Fruit fly (Drosophila melanogaster): ENCODE data around the gene Oli.

The Oli gene

DNA sequence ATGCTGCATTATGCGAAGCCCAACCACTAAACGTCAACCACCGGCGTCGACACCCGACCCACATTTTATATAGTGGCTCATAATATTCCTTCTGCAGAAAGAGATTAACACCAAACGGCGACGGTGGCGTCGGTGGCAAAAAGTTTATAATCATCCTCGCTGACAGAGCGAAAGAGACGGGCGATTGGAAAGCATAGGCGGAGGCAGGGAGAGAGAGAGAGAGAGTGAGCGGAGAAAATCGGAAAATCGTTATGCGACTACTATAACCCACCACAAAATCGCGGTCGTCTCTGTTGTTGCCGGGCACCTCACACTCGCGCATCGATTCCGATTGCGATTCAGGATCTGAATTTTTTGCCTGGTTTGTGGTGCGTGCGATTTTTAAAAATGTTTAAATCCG lies at the start of gene Oli:
Gene Oli (plus strand): TSS at position 70 of the 400 bp plus-strand sequence.
- TF ChIP-seq fd59A (GFP tag; optimal IDR thresholded peaks at IDR 0.05) (no peak), eg (GFP tag; IDR thresholded peaks at IDR 0.05) (no peak), net (GFP tag; optimal IDR thresholded peaks at IDR 0.05) (no peak), Sox102F (GFP tag; optimal IDR thresholded peaks at IDR 0.05) (no peak)

DNA sequence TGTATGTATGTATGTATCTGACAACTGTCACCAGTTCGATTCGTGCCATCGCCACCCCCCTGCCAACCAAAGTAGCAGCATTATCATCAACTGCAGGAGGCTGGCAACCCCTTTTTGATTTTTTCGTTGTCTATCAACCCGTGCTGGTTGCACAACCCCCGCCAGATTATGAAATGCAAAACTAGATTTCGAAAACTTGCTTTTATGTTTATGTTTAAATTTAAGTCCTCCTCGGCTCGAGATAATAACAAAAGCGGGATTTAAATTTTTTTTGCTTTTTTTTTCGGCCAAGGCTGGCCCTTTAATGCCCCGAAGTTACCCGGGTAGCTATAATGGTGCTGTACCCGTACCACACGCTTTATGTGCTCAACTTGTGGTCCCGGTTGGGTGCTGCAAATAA lies 47.9 kb upstream of the Oli start:
- no peak for TF ChIP-seq Eip93F (GFP tag; optimal IDR thresholded peaks at IDR 0.05)
- TF ChIP-seq CG6854 (GFP tag; optimal IDR thresholded peaks at IDR 0.05), result no peak
- no peak for TF ChIP-seq salr (GFP tag; optimal IDR thresholded peaks at IDR 0.05)
- no peak for TF ChIP-seq CG4318 (GFP tag; optimal IDR thresholded peaks at IDR 0.05)

DNA sequence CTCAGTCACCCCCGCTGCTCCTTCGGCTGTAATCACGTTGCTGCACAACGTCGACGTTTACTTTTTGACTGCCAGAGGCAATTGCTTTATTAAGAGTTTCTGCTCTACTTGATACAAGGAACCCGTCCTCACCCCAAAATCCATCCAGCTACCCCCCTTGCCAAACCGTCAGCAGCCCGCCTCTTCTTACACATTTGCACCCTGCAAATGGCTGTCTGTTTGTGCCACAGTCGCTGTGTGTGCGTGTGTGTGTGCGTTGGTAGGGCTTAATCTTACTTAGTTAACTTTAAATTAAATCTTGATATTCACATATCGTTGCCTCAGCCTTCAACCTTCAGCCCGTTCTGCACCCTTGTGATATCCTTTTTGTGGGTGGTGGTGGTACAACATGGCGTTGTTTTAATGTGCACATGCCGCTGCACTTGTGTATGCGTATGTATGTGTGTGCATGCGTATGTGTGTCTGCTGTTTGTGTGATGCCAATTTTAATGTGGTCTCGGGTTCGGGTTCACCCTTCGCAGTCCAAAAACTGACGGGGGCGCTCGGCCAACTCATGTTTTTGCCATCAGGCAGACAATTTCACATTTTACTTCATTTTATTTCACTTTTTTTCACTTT lies 46.2 kb upstream of the Oli start:
- TF ChIP-seq CG6276 (GFP tag; optimal IDR thresholded peaks at IDR 0.05), result no peak
- no peak for TF ChIP-seq cyc (GFP tag; optimal IDR thresholded peaks at IDR 0.05)
- no peak for TF ChIP-seq OdsH (GFP tag; optimal IDR thresholded peaks at IDR 0.05)
- TF ChIP-seq topi (GFP tag; optimal IDR thresholded peaks at IDR 0.05), result no peak

DNA sequence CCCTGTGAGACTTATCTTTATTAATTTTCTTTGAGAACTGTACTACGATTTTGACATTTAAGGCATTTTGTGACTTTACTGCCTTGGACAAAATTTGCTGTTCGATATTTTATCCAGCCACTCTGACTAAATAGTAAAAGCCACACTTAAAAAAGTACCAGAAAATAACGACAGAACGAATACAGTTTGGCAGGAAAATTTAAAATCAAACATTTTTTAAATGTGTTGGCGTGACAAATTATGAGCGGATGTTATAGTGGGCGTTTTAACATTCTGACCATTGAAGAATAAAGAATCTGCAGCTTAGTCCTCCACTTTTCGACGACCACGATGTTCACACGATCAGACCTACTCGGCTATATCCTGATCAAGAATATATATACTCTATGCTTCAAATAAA lies 33.3 kb upstream of the Oli start, which contains the start of gene CG7094:
Gene CG7094 (minus strand): TSS at position 101 of the 400 bp plus-strand sequence.
- TF ChIP-seq svp (GFP tag), result peak; percentile 10
- no peak for TF ChIP-seq CG10631 (GFP tag; optimal IDR thresholded peaks at IDR 0.05)

DNA sequence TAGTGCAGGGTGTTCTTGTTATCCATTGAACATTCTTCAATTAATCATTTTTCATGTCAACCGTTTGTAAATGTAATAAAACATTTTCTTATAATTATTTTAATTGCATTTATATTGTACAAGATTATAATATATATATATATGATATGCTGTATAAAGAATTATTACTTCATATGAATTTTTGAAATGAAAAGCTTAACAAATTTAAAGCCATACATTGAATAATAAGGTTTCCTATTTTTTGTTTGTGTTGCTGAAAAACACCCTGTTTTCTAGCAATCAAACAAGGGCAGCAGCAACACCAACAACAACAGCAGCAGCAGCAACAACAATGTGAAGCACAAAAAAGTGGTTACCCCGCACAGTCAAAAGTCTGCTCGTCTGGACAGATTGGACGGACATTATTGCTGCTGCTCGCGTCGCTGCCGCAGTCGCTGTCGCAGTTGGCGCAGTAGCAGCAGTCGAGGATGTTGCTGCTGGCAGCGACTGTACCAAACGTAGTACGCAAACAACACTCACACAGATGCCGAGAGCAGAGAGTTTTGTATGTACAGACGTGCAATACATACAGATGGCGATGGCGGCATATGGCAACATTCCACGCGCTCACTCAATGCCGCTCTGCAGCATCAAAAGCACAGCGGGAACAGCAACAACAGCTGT lies 30.7 kb upstream of the Oli start:
- TF ChIP-seq Ets96B (tag; optimal IDR thresholded peaks at IDR 0.05), result peak; percentile 60
- TF ChIP-seq CG10669 (GFP tag; optimal IDR thresholded peaks at IDR 0.05), result peak; percentile 2
- peak; percentile 48 for TF ChIP-seq dsx (GFP tag; optimal IDR thresholded peaks at IDR 0.05; ENCODE audit: poor library complexity, severe bottlenecking)
- peak; percentile 6 for TF ChIP-seq CG8632 (GFP tag; optimal IDR thresholded peaks at IDR 0.05)
- peak; percentile 5 for TF ChIP-seq achi (GFP tag; optimal IDR thresholded peaks at IDR 0.05)
- TF ChIP-seq CG10631 (GFP tag; optimal IDR thresholded peaks at IDR 0.05), result peak; percentile 20
- TF ChIP-seq topi (GFP tag; optimal IDR thresholded peaks at IDR 0.05), result no peak
- peak; percentile 16 for TF ChIP-seq OdsH (GFP tag; optimal IDR thresholded peaks at IDR 0.05)
- TF ChIP-seq CG4318 (GFP tag; optimal IDR thresholded peaks at IDR 0.05), result no peak
- TF ChIP-seq CG6808 (GFP tag; optimal IDR thresholded peaks at IDR 0.05), result no peak
- peak; percentile 15 for TF ChIP-seq CG34406 (GFP tag; optimal IDR thresholded peaks at IDR 0.05)
- TF ChIP-seq CG32006 (GFP tag; optimal IDR thresholded peaks at IDR 0.05), result peak; percentile 41
- no peak for TF ChIP-seq CG7368 (GFP tag; optimal IDR thresholded peaks at IDR 0.05)
- TF ChIP-seq CG8119 (GFP tag; IDR thresholded peaks at IDR 0.05), result peak; percentile 48; the same call in 2 of the 3 replicates
- peak in 1 of 2 experiments; percentile 25 for TF ChIP-seq ss (GFP tag; optimal IDR thresholded peaks at IDR 0.05)
- peak; percentile 51 for TF ChIP-seq Eip78C (GFP tag)

DNA sequence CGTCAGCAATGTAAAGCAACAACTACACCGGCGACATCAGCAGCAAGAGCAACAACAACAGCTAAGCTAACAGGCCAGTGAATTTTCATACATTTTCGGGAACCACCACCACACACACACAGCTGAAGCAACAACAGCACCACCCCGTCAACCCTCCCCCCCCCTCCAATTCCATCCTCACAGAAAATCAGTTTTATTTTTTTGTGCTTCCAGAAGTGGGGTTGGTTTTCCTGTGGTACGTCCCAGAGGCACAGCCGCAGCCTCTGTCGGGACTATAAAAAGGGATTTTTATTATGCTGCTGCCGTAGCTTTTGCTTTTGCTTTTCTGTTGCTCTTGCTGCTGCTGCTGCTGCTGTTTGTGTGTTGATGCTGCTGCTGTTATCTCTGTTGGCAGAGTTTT lies 29.7 kb upstream of the Oli start:
- no peak for TF ChIP-seq achi (GFP tag; optimal IDR thresholded peaks at IDR 0.05)
- TF ChIP-seq net (GFP tag; optimal IDR thresholded peaks at IDR 0.05), result no peak
- TF ChIP-seq ss (GFP tag; optimal IDR thresholded peaks at IDR 0.05), result no peak
- no peak for TF ChIP-seq salr (GFP tag; optimal IDR thresholded peaks at IDR 0.05)
- no peak for TF ChIP-seq CG7368 (GFP tag; optimal IDR thresholded peaks at IDR 0.05)
- TF ChIP-seq topi (GFP tag; optimal IDR thresholded peaks at IDR 0.05), result no peak
- TF ChIP-seq CG3032 (tag; optimal IDR thresholded peaks at IDR 0.05), result no peak
- TF ChIP-seq CG6792 (GFP tag; optimal IDR thresholded peaks at IDR 0.05), result no peak
- TF ChIP-seq CG16779 (tag; optimal IDR thresholded peaks at IDR 0.05), result no peak
- TF ChIP-seq lz (GFP tag; optimal IDR thresholded peaks at IDR 0.05), result no peak
- no peak for TF ChIP-seq Sox15 (GFP tag; optimal IDR thresholded peaks at IDR 0.05)
- no peak for TF ChIP-seq CG15336 (GFP tag; IDR thresholded peaks at IDR 0.05)
- no peak for TF ChIP-seq CG6163 (GFP tag; IDR thresholded peaks at IDR 0.05)
- TF ChIP-seq CG32006 (GFP tag; optimal IDR thresholded peaks at IDR 0.05), result no peak
- TF ChIP-seq CG11902 (GFP tag; optimal IDR thresholded peaks at IDR 0.05), result no peak
- TF ChIP-seq Eip93F (GFP tag; optimal IDR thresholded peaks at IDR 0.05), result no peak
